Worm (Caenorhabditis elegans): ENCODE data around the gene C49G7.13.

ce11 chrV:4024777-4025176, 11.1 kb upstream of the C49G7.13 start, which contains the start of gene K09D9.1:
- TF ChIP-seq unc-62 (GFP tag; optimal IDR thresholded peaks at IDR 0.05) (peak; percentile 97), nfya-1 (tag; optimal IDR thresholded peaks at IDR 0.05; ENCODE audit: borderline replicate concordance, insufficient read depth) (no peak), athp-1 (tag; optimal IDR thresholded peaks at IDR 0.05) (no peak), mel-28 (tag; optimal IDR thresholded peaks at IDR 0.05; ENCODE audit: borderline replicate concordance) (no peak), aptf-3 (GFP tag; IDR thresholded peaks at IDR 0.05) (no peak), ets-4 (GFP tag; optimal IDR thresholded peaks at IDR 0.05) (peak; percentile 2), attf-5 (GFP tag; optimal IDR thresholded peaks at IDR 0.05) (peak; percentile 19), F33H1.4 (GFP tag; IDR thresholded peaks at IDR 0.05) (no peak), repo-1 (tag; optimal IDR thresholded peaks at IDR 0.05) (no peak), ztf-26 (tag; optimal IDR thresholded peaks at IDR 0.05) (no peak), F55B11.4 (tag; optimal IDR thresholded peaks at IDR 0.05; ENCODE audit: borderline replicate concordance, insufficient read depth) (no peak), pha-4 (tag; optimal IDR thresholded peaks at IDR 0.05) (peak; percentile 63)

All from whole organism, young adult.